Fruit fly (Drosophila melanogaster) whole organism, prepupa: ENCODE results near the gene Daao2.

ENCODE experiments used
- CG11762 ChIP-seq: fragments of 200-800 bp; sonication (Bioruptor generic); optimal IDR thresholded peaks from 3 replicates; lab custom pipeline; 2016; ENCODE audit warnings: missing biosample characterization, missing genetic modification characterization; ENCODE audit not compliant: insufficient read depth
- CG11902 ChIP-seq: fragments of 200-800 bp; sonication (Bioruptor generic); optimal IDR thresholded peaks from 3 replicates; lab custom pipeline; 2016; ENCODE audit warnings: missing biosample characterization, missing genetic modification characterization
- CG4318 ChIP-seq: fragments of 200-800 bp; sonication (Bioruptor generic); optimal IDR thresholded peaks from 3 replicates; lab custom pipeline; 2017; ENCODE audit warnings: missing biosample characterization, mild to moderate bottlenecking, missing genetic modification characterization
- CG6854 ChIP-seq: fragments of 200-800 bp; sonication (Bioruptor generic); optimal IDR thresholded peaks from 2 replicates; lab custom pipeline; 2017; ENCODE audit warnings: missing biosample characterization, mild to moderate bottlenecking, missing genetic modification characterization
- CG9139 ChIP-seq: fragments of 200-800 bp; sonication (Bioruptor generic); optimal IDR thresholded peaks from 3 replicates; lab custom pipeline; 2017; ENCODE audit warnings: missing biosample characterization, mild to moderate bottlenecking, missing genetic modification characterization
- Ets96B ChIP-seq: fragments of 200-800 bp; optimal IDR thresholded peaks from 2 replicates; lab custom pipeline; 2019; ENCODE audit warnings: missing biosample characterization, mild to moderate bottlenecking, missing genetic modification characterization, moderate library complexity
- Lpt ChIP-seq: fragments of 200-800 bp; sonication (Bioruptor generic); optimal IDR thresholded peaks from 3 replicates; lab custom pipeline; 2016; ENCODE audit warnings: missing biosample characterization, missing genetic modification characterization
- Smox ChIP-seq: fragments of 200-800 bp; sonication (Bioruptor generic); optimal IDR thresholded peaks from 3 replicates; lab custom pipeline; 2016; ENCODE audit warnings: missing biosample characterization, missing genetic modification characterization
- achi ChIP-seq: fragments of 200-800 bp; sonication (Bioruptor generic); optimal IDR thresholded peaks from 3 replicates; lab custom pipeline; 2016; ENCODE audit warnings: missing biosample characterization, missing genetic modification characterization
- cyc ChIP-seq: fragments of 200-800 bp; sonication (Bioruptor generic); optimal IDR thresholded peaks from 3 replicates; lab custom pipeline; 2016; ENCODE audit warnings: missing biosample characterization, missing genetic modification characterization
- esn ChIP-seq: fragments of 200-800 bp; sonication (Bioruptor generic); optimal IDR thresholded peaks from 2 replicates; lab custom pipeline; 2016; ENCODE audit warnings: missing biosample characterization, mild to moderate bottlenecking, missing genetic modification characterization, moderate library complexity
- fd85E ChIP-seq: fragments of 200-800 bp; sonication (Bioruptor generic); optimal IDR thresholded peaks from 3 replicates; lab custom pipeline; 2016; ENCODE audit warnings: missing biosample characterization, missing genetic modification characterization
- ss ChIP-seq, 2 experiments: fragments of 200-800 bp; sonication (Bioruptor generic); optimal IDR thresholded peaks; 2 replicates in 1 of 2; 3 replicates in 1 of 2; lab custom pipeline; 2017 to 2018; ENCODE audit warnings: mild to moderate bottlenecking in 2 of 2, missing biosample characterization in 2 of 2, missing genetic modification characterization in 2 of 2, moderate library complexity in 1 of 2

dm6 chr2L:6791845-6792443 is 10.9 kb upstream of the Daao2 start:
- TF ChIP-seq CG4318 = no peak
- no peak for TF ChIP-seq CG9139 (GFP tag; lab: Kevin White, UChicago)
- TF ChIP-seq Lpt = no peak
- no peak for TF ChIP-seq achi (GFP tag; lab: Kevin White, UChicago)
- TF ChIP-seq CG11762 (GFP tag; lab: Kevin White, UChicago) = no peak
- no peak for TF ChIP-seq esn (GFP tag; lab: Kevin White, UChicago)
- no peak for TF ChIP-seq CG11902 (GFP tag; lab: Kevin White, UChicago)
- TF ChIP-seq ss (GFP tag; optimal IDR thresholded peaks at IDR 0.05; lab: Kevin White, UChicago) = no peak
- no peak for TF ChIP-seq Ets96B (tag; lab: Kevin White, UChicago)
- no peak for TF ChIP-seq fd85E (GFP tag; lab: Kevin White, UChicago)
- TF ChIP-seq CG6854 = no peak
- TF ChIP-seq Smox = no peak
- TF ChIP-seq cyc (GFP tag; lab: Kevin White, UChicago) = no peak
